Worm (Caenorhabditis elegans): Measurements from ENCODE around the gene M163.10.

- TF ChIP-seq fkh-10 (GFP tag; optimal IDR thresholded peaks at IDR 0.05) (no peak), ets-4 (tag; optimal IDR thresholded peaks at IDR 0.05) (no peak), elt-2 (tag; optimal IDR thresholded peaks at IDR 0.05) (no peak), dve-1 (tag; optimal IDR thresholded peaks at IDR 0.05) (no peak), pat-9 (tag; optimal IDR thresholded peaks at IDR 0.05) (no peak), unc-86 (tag; optimal IDR thresholded peaks at IDR 0.05) (no peak), hlh-6 (tag; optimal IDR thresholded peaks at IDR 0.05) (no peak), nhr-11 (tag; optimal IDR thresholded peaks at IDR 0.05) (no peak), tbx-7 (tag; optimal IDR thresholded peaks at IDR 0.05) (no peak), pros-1 (tag; optimal IDR thresholded peaks at IDR 0.05) (no peak), madf-2 (tag; optimal IDR thresholded peaks at IDR 0.05) (no peak), hlh-13 (GFP tag; optimal IDR thresholded peaks at IDR 0.05) (no peak), sox-4 (tag; optimal IDR thresholded peaks at IDR 0.05) (no peak), ceh-48 (tag; optimal IDR thresholded peaks at IDR 0.05) (no peak)
These were observed 6.0 kb downstream of the M163.10 start for ce11 chrX:14476625-14477257.
